Worm (Caenorhabditis elegans) whole organism, L1 larva: ENCODE results near the gene F28C1.3.

Experiments
- ceh-90 ChIP-seq: sonication (generic microtip); optimal IDR thresholded peaks from 2 replicates; lab custom pipeline; 2016; ENCODE audit warnings: missing genetic modification characterization, missing compliant biosample characterization
- grh-1 ChIP-seq: fragments of 200-800 bp; sonication (Bioruptor generic); IDR thresholded peaks from 2 replicates; pipeline ENCODE4 v1.3.6; 2022; ENCODE audit warnings: missing genetic modification reagents, missing genetic modification characterization, missing compliant biosample characterization
- mef-2 ChIP-seq: fragments of 150-350 bp; optimal IDR thresholded peaks from 2 replicates; lab custom pipeline; 2014; ENCODE audit warnings: missing biosample characterization, missing genetic modification characterization
- mep-1 ChIP-seq: fragments of 150-350 bp; optimal IDR thresholded peaks from 2 replicates; lab custom pipeline; 2014; ENCODE audit warnings: missing biosample characterization, missing genetic modification characterization
- nhr-28 ChIP-seq: fragments of 150-350 bp; optimal IDR thresholded peaks from 2 replicates; lab custom pipeline; 2014; ENCODE audit warnings: missing biosample characterization, missing genetic modification characterization
- nhr-76 ChIP-seq: sonication (generic microtip); optimal IDR thresholded peaks from 2 replicates; lab custom pipeline; 2017; ENCODE audit warnings: missing biosample characterization, missing genetic modification characterization

- TF ChIP-seq mef-2 (tag; lab: Kevin White, UChicago) (no peak), ceh-90 (no peak), nhr-76 (no peak), mep-1 (tag; lab: Kevin White, UChicago) (no peak), nhr-28 (tag; lab: Kevin White, UChicago) (no peak), grh-1 (GFP tag; lab: Robert Waterston, UW) (no peak)
These were observed 708 bp upstream of the F28C1.3 start for ce11 chrV:12467755-12468154.
